Worm (Caenorhabditis elegans) whole organism, L1 larva: Measurements from ENCODE around the gene sru-7.

Source experiments
- blmp-1 ChIP-seq: fragments of 150-350 bp; optimal IDR thresholded peaks from 2 replicates; lab custom pipeline; 2014; ENCODE audit warnings: missing biosample characterization, missing genetic modification characterization
- ceh-82 ChIP-seq, 3 experiments: fragments of 150-350 bp in 1 of 3; sonication (generic microtip) in 2 of 3; optimal IDR thresholded peaks; 2 replicates each; lab custom pipeline; 2014 to 2017; ENCODE audit warnings: missing biosample characterization in 3 of 3, missing genetic modification characterization in 3 of 3
- fos-1 ChIP-seq: fragments of 150-350 bp; optimal IDR thresholded peaks from 2 replicates; lab custom pipeline; 2014; ENCODE audit warnings: missing biosample characterization, missing genetic modification characterization
- mab-9 ChIP-seq: fragments of 200-800 bp; sonication (Bioruptor generic); IDR thresholded peaks from 2 replicates; pipeline ENCODE4 v1.3.6; 2022; ENCODE audit warnings: missing genetic modification reagents, missing genetic modification characterization, missing compliant biosample characterization
- nhr-20 ChIP-seq: sonication (generic microtip); optimal IDR thresholded peaks from 2 replicates; lab custom pipeline; 2016; ENCODE audit warnings: mild to moderate bottlenecking, missing genetic modification characterization, missing compliant biosample characterization
- nhr-28 ChIP-seq: fragments of 150-350 bp; optimal IDR thresholded peaks from 2 replicates; lab custom pipeline; 2014; ENCODE audit warnings: missing biosample characterization, missing genetic modification characterization
- nhr-76 ChIP-seq: sonication (generic microtip); optimal IDR thresholded peaks from 2 replicates; lab custom pipeline; 2017; ENCODE audit warnings: missing biosample characterization, missing genetic modification characterization
- swsn-7 ChIP-seq: sonication (generic microtip); optimal IDR thresholded peaks from 2 replicates; lab custom pipeline; 2016; ENCODE audit warnings: missing genetic modification characterization, missing compliant biosample characterization
- tbx-2 ChIP-seq: sonication (generic microtip); optimal IDR thresholded peaks from 2 replicates; lab custom pipeline; 2016; ENCODE audit warnings: missing genetic modification characterization, missing compliant biosample characterization
- unc-30 ChIP-seq: sonication (generic microtip); optimal IDR thresholded peaks from 2 replicates; lab custom pipeline; 2017; ENCODE audit warnings: missing biosample characterization, missing genetic modification characterization
- zag-1 ChIP-seq: fragments of 150-350 bp; optimal IDR thresholded peaks from 2 replicates; lab custom pipeline; 2014; ENCODE audit warnings: missing biosample characterization, missing genetic modification characterization
- ztf-11 ChIP-seq, 2 experiments: sonication (generic microtip); optimal IDR thresholded peaks; 2 replicates each; lab custom pipeline; 2016 to 2017; ENCODE audit warnings: missing genetic modification characterization in 2 of 2, missing biosample characterization in 1 of 2, missing compliant biosample characterization in 1 of 2
- ztf-4 ChIP-seq: fragments of 150-350 bp; optimal IDR thresholded peaks from 2 replicates; lab custom pipeline; 2014; ENCODE audit warnings: missing biosample characterization, missing genetic modification characterization

- TF ChIP-seq zag-1 (tag; lab: Kevin White, UChicago) (no peak), ceh-82 (tag; optimal IDR thresholded peaks at IDR 0.05; lab: Kevin White, UChicago) (no peak), nhr-20 (tag; lab: Kevin White, UChicago) (no peak), swsn-7 (tag; lab: Kevin White, UChicago) (no peak), ztf-11 (tag; optimal IDR thresholded peaks at IDR 0.05; lab: Kevin White, UChicago) (no peak), unc-30 (tag; lab: Kevin White, UChicago) (no peak), nhr-76 (no peak), nhr-28 (tag; lab: Kevin White, UChicago) (no peak), tbx-2 (tag; lab: Kevin White, UChicago) (no peak), fos-1 (tag; lab: Kevin White, UChicago) (no peak), mab-9 (GFP tag; lab: Robert Waterston, UW) (no peak), blmp-1 (tag; lab: Kevin White, UChicago) (no peak), ztf-4 (tag; lab: Kevin White, UChicago) (no peak)
These were observed 35.4 kb upstream of the sru-7 start, which contains the start of gene syx-4 for ce11 chrIV:8456899-8457298.
